Worm (Caenorhabditis elegans) whole organism, L4 larva: ENCODE results near the gene M70.5.

Experiments used
- F44E2.7 ChIP-seq: fragments of 200-800 bp; sonication (Bioruptor generic); IDR thresholded peaks from 2 replicates; pipeline ENCODE4 v2.1.2; 2022; ENCODE audit warnings: missing genetic modification characterization, missing compliant biosample characterization
- F49E8.2 ChIP-seq: sonication (generic microtip); optimal IDR thresholded peaks from 2 replicates; lab custom pipeline; 2016; ENCODE audit warnings: missing compliant biosample characterization, mild to moderate bottlenecking, missing genetic modification characterization, borderline replicate concordance
- R02D3.7 ChIP-seq: fragments of 150-350 bp; sonication (generic microtip); optimal IDR thresholded peaks from 3 replicates; lab custom pipeline; 2014; ENCODE audit warnings: missing biosample characterization, missing genetic modification characterization
- T20F7.1 ChIP-seq: fragments of 200-800 bp; sonication (Bioruptor generic); optimal IDR thresholded peaks from 2 replicates; lab custom pipeline; 2018; ENCODE audit warnings: mild to moderate bottlenecking, missing genetic modification characterization, missing compliant biosample characterization
- T26A8.4 ChIP-seq: fragments of 200-800 bp; sonication (Bioruptor generic); IDR thresholded peaks from 2 replicates; pipeline ENCODE4 v1.3.6; 2022; ENCODE audit warnings: missing genetic modification characterization, missing compliant biosample characterization
- Y48G9A.11 ChIP-seq: fragments of 200-800 bp; sonication (Bioruptor generic); IDR thresholded peaks from 2 replicates; pipeline ENCODE4 v1.3.6; 2022; ENCODE audit warnings: missing genetic modification reagents, missing genetic modification characterization, missing compliant biosample characterization
- aha-1 ChIP-seq: fragments of 150-350 bp; peaks from one replicate; lab custom pipeline; 2014; ENCODE audit warnings: missing biosample characterization, missing genetic modification characterization
- aly-2 ChIP-seq: sonication (generic microtip); optimal IDR thresholded peaks from 2 replicates; lab custom pipeline; 2018; ENCODE audit warnings: missing biosample characterization, missing genetic modification characterization
- attf-4 ChIP-seq: sonication (generic microtip); optimal IDR thresholded peaks from 3 replicates; lab custom pipeline; 2017; ENCODE audit warnings: missing biosample characterization, missing genetic modification characterization
- ceh-62 ChIP-seq: sonication (generic microtip); optimal IDR thresholded peaks from 2 replicates; lab custom pipeline; 2017; ENCODE audit warnings: missing biosample characterization, missing genetic modification characterization
- daf-16 ChIP-seq, 3 experiments: sonication (generic microtip); optimal IDR thresholded peaks; 2 replicates each; lab custom pipeline; 2016 to 2017; ENCODE audit warnings: missing genetic modification characterization in 3 of 3, missing genetic modification reagents in 3 of 3, mild to moderate bottlenecking in 2 of 3, missing compliant biosample characterization in 2 of 3, missing biosample characterization in 1 of 3, moderate library complexity in 1 of 3
- dmd-6 ChIP-seq: fragments of 200-800 bp; sonication (Bioruptor generic); IDR thresholded peaks from 2 replicates; pipeline ENCODE4 v1.3.6; 2022; ENCODE audit warnings: missing genetic modification reagents, missing genetic modification characterization, missing compliant biosample characterization
- dpl-1 ChIP-seq: fragments of 150-350 bp; optimal IDR thresholded peaks from 2 replicates; lab custom pipeline; 2014; ENCODE audit warnings: missing biosample characterization, missing genetic modification reagents, missing genetic modification characterization
- duxl-1 ChIP-seq: sonication (generic microtip); optimal IDR thresholded peaks from 2 replicates; lab custom pipeline; 2016; ENCODE audit warnings: mild to moderate bottlenecking, missing genetic modification characterization, moderate library complexity, missing compliant biosample characterization; ENCODE audit not compliant: poor library complexity
- dve-1 ChIP-seq: sonication (generic microtip); optimal IDR thresholded peaks from 2 replicates; lab custom pipeline; 2017; ENCODE audit warnings: antibody characterized with exemption, mild to moderate bottlenecking, missing genetic modification characterization, missing compliant biosample characterization; ENCODE audit not compliant: insufficient read depth
- fos-1 ChIP-seq: fragments of 150-350 bp; optimal IDR thresholded peaks from 2 replicates; lab custom pipeline; 2014; ENCODE audit warnings: missing biosample characterization, missing genetic modification characterization
- hif-1 ChIP-seq, 2 experiments: sonication (generic microtip); optimal IDR thresholded peaks; 2 replicates each; lab custom pipeline; 2016 to 2017; ENCODE audit warnings: missing compliant biosample characterization in 2 of 2, missing genetic modification characterization in 2 of 2, missing genetic modification reagents in 2 of 2, missing genotype in 2 of 2, mild to moderate bottlenecking in 1 of 2
- hlh-11 ChIP-seq: fragments of 200-800 bp; sonication (Bioruptor generic); optimal IDR thresholded peaks from 2 replicates; lab custom pipeline; 2018; ENCODE audit warnings: mild to moderate bottlenecking, missing genetic modification characterization, missing compliant biosample characterization
- hlh-30 ChIP-seq: sonication (generic microtip); optimal IDR thresholded peaks from 2 replicates; lab custom pipeline; 2017; ENCODE audit warnings: antibody characterized with exemption, mild to moderate bottlenecking, missing genetic modification characterization, missing compliant biosample characterization; ENCODE audit not compliant: insufficient read depth
- jun-1 ChIP-seq: fragments of 150-350 bp; optimal IDR thresholded peaks from 2 replicates; lab custom pipeline; 2014; ENCODE audit warnings: missing biosample characterization, missing genetic modification reagents, missing genetic modification characterization
- lin-1 ChIP-seq: fragments of 200-800 bp; sonication (Bioruptor generic); IDR thresholded peaks from 2 replicates; pipeline ENCODE4 v1.3.6; 2022; ENCODE audit warnings: missing genetic modification reagents, missing genetic modification characterization, missing compliant biosample characterization
- lin-29 ChIP-seq: fragments of 200-800 bp; sonication (Bioruptor generic); IDR thresholded peaks from 2 replicates; pipeline ENCODE4 v1.3.6; 2022; ENCODE audit warnings: missing genetic modification reagents, missing genetic modification characterization, missing compliant biosample characterization
- lin-38 ChIP-seq: fragments of 200-800 bp; sonication (Bioruptor generic); IDR thresholded peaks from 2 replicates; pipeline ENCODE4 v1.3.6; 2022; ENCODE audit warnings: missing genetic modification reagents, missing genetic modification characterization, missing compliant biosample characterization
- lin-39 ChIP-seq: fragments of 150-350 bp; optimal IDR thresholded peaks from 2 replicates; lab custom pipeline; 2014; ENCODE audit warnings: missing biosample characterization, missing genetic modification reagents, missing genetic modification characterization
- lsy-2 ChIP-seq, 2 experiments: fragments of 150-350 bp in 1 of 2; sonication (generic microtip) in 1 of 2; optimal IDR thresholded peaks; 2 replicates each; lab custom pipeline; 2014 to 2017; ENCODE audit warnings: missing biosample characterization in 2 of 2, missing genetic modification characterization in 2 of 2
- madf-5 ChIP-seq, 2 experiments: fragments of 200-800 bp; sonication (Bioruptor generic); IDR thresholded peaks; 2 replicates each; pipeline ENCODE4 v1.3.6; 2022; ENCODE audit warnings: missing compliant biosample characterization in 2 of 2, missing genetic modification characterization in 2 of 2
- mep-1 ChIP-seq: fragments of 150-350 bp; sonication (generic microtip); optimal IDR thresholded peaks from 3 replicates; lab custom pipeline; 2014; ENCODE audit warnings: missing biosample characterization, missing genetic modification characterization
- mes-2 ChIP-seq: sonication (generic microtip); optimal IDR thresholded peaks from 2 replicates; lab custom pipeline; 2016; ENCODE audit warnings: missing genotype, mild to moderate bottlenecking, missing genetic modification characterization, missing compliant biosample characterization; ENCODE audit not compliant: poor library complexity, severe bottlenecking
- mxl-2 ChIP-seq: fragments of 200-800 bp; sonication (Bioruptor generic); conservative IDR thresholded peaks from 2 replicates; pipeline ENCODE4 v1.3.6; 2022; ENCODE audit warnings: missing genetic modification reagents, missing genetic modification characterization, missing compliant biosample characterization
- mxl-3 ChIP-seq: fragments of 200-800 bp; sonication (Bioruptor generic); optimal IDR thresholded peaks from 2 replicates; lab custom pipeline; 2018; ENCODE audit warnings: mild to moderate bottlenecking, missing genetic modification characterization, missing compliant biosample characterization
- nhr-11 ChIP-seq: fragments of 150-350 bp; optimal IDR thresholded peaks from 2 replicates; lab custom pipeline; 2014; ENCODE audit warnings: missing biosample characterization, missing genetic modification characterization
- nhr-237 ChIP-seq: sonication (generic microtip); optimal IDR thresholded peaks from 2 replicates; lab custom pipeline; 2017; ENCODE audit warnings: missing biosample characterization, missing genetic modification characterization
- nhr-28 ChIP-seq: fragments of 150-350 bp; optimal IDR thresholded peaks from 2 replicates; lab custom pipeline; 2014; ENCODE audit warnings: missing biosample characterization, missing genetic modification characterization
- nhr-41 ChIP-seq: fragments of 200-800 bp; sonication (Bioruptor generic); IDR thresholded peaks from 2 replicates; pipeline ENCODE4 v1.3.6; 2022; ENCODE audit warnings: missing genetic modification reagents, missing genetic modification characterization, missing compliant biosample characterization
- nhr-42 ChIP-seq: fragments of 200-800 bp; sonication (Bioruptor generic); IDR thresholded peaks from 2 replicates; pipeline ENCODE4 v1.3.6; 2022; ENCODE audit warnings: missing genetic modification characterization, missing compliant biosample characterization
- nhr-48 ChIP-seq: sonication (generic microtip); optimal IDR thresholded peaks from 2 replicates; lab custom pipeline; 2016; ENCODE audit warnings: mild to moderate bottlenecking, missing genetic modification characterization, missing compliant biosample characterization
- nhr-6 ChIP-seq: fragments of 150-350 bp; optimal IDR thresholded peaks from 2 replicates; lab custom pipeline; 2014; ENCODE audit warnings: missing biosample characterization, missing genetic modification characterization
- nhr-76 ChIP-seq: fragments of 150-350 bp; optimal IDR thresholded peaks from 2 replicates; lab custom pipeline; 2014; ENCODE audit warnings: missing biosample characterization, missing genetic modification characterization
- php-3 ChIP-seq: fragments of 200-800 bp; sonication (Bioruptor generic); IDR thresholded peaks from 2 replicates; pipeline ENCODE4 v1.3.6; 2022; ENCODE audit warnings: missing genetic modification reagents, missing genetic modification characterization, missing compliant biosample characterization
- pqm-1 ChIP-seq: sonication (generic microtip); optimal IDR thresholded peaks from 2 replicates; lab custom pipeline; 2017; ENCODE audit warnings: missing biosample characterization, missing genetic modification characterization
- sdz-12 ChIP-seq: fragments of 200-800 bp; sonication (Bioruptor generic); optimal IDR thresholded peaks from 2 replicates; lab custom pipeline; 2018; ENCODE audit warnings: mild to moderate bottlenecking, missing genetic modification characterization, missing compliant biosample characterization
- snpc-4 ChIP-seq: fragments of 150-350 bp; optimal IDR thresholded peaks from 2 replicates; lab custom pipeline; 2014; ENCODE audit warnings: missing biosample characterization, missing genetic modification characterization
- spr-1 ChIP-seq: sonication (generic microtip); optimal IDR thresholded peaks from 2 replicates; lab custom pipeline; 2016; ENCODE audit warnings: mild to moderate bottlenecking, missing genetic modification characterization, missing compliant biosample characterization
- tra-1 ChIP-seq: fragments of 200-800 bp; sonication (Bioruptor generic); IDR thresholded peaks from 2 replicates; pipeline ENCODE4 v1.3.6; 2022; ENCODE audit warnings: missing genetic modification reagents, missing genetic modification characterization, missing compliant biosample characterization
- unc-130 ChIP-seq: sonication (generic microtip); optimal IDR thresholded peaks from 2 replicates; lab custom pipeline; 2016; ENCODE audit warnings: missing genetic modification reagents, missing genetic modification characterization, missing compliant biosample characterization
- unc-62 ChIP-seq, 3 experiments: fragments of 150-350 bp in 1 of 3; sonication (generic microtip); optimal IDR thresholded peaks in 2 of 3; peaks in 1 of 3; 1 replicate in 1 of 3; 2 replicates in 2 of 3; lab custom pipeline; 2014 to 2017; ENCODE audit warnings: missing biosample characterization in 3 of 3, missing genetic modification characterization in 3 of 3, missing genetic modification reagents in 3 of 3, missing genotype in 1 of 3
- zfp-3 ChIP-seq: fragments of 200-800 bp; sonication (Bioruptor generic); conservative IDR thresholded peaks from 2 replicates; pipeline ENCODE4 v1.3.6; 2022; ENCODE audit warnings: missing genetic modification reagents, missing genetic modification characterization, missing compliant biosample characterization
- ztf-11 ChIP-seq: fragments of 150-350 bp; optimal IDR thresholded peaks from 2 replicates; lab custom pipeline; 2014; ENCODE audit warnings: missing biosample characterization, missing genetic modification characterization
- ztf-7 ChIP-seq: fragments of 150-350 bp; optimal IDR thresholded peaks from 2 replicates; lab custom pipeline; 2014; ENCODE audit warnings: missing biosample characterization, missing genetic modification characterization

The M70.5 gene

DNA sequence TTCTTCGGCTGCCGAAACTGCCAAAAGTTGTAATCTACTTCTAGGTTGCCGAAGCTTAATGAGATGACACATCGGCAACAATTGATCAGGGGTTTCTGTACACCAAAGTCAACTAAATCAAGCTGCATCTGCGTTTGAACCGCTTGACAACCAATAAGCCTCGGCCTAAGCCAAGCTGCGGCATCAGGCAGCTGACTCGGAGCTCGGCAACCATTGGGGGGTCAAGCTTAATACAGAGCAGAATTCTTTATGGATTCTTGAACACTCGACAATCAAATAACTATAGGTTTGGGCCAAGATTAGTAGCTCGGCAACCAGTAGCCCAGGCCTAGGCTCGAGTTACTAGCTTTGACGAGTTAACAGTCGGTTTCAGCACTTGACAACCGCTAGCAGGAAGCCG is 54.5 kb downstream of the M70.5 start:
- TF ChIP-seq fos-1 (tag; lab: Kevin White, UChicago) (no peak), sdz-12 (no peak), zfp-3 (GFP tag; lab: Robert Waterston, UW) (no peak), lin-39 (tag; lab: Kevin White, UChicago) (no peak), nhr-48 (tag; lab: Kevin White, UChicago) (no peak), snpc-4 (tag; lab: Kevin White, UChicago) (no peak), R02D3.7 (tag; lab: Kevin White, UChicago) (no peak), mes-2 (no peak), ztf-7 (no peak), pqm-1 (tag; lab: Kevin White, UChicago) (no peak), aha-1 (tag; lab: Kevin White, UChicago) (no peak), lin-1 (GFP tag; lab: Robert Waterston, UW) (no peak), nhr-42 (no peak)

DNA sequence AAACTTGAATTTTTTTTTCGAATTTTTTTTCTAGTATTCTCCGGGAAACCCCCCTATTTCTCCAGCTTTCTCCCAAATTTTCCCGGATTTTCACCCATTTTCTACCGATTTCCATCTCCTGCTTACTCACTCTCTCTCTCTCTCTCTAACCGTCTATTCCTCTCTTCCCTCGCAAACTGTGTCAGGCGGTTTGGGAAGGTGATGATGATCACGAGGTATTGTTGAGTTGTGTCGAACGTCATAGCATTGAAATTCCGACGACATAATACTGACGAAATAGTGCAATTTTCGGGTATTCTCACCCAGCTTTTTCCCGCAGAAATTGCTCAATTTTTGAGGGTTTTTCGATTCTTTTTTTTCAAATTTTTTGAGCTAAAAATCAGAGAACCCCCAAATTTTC is 55.3 kb downstream of the M70.5 start:
- TF ChIP-seq dve-1, result peak; percentile 71
- peak; percentile 30 for TF ChIP-seq nhr-11
- TF ChIP-seq lin-38, result no peak
- TF ChIP-seq mep-1 (tag; lab: Kevin White, UChicago), result peak; percentile 39
- no peak for TF ChIP-seq ceh-62 (tag; lab: Kevin White, UChicago)
- TF ChIP-seq ztf-11 (tag; lab: Kevin White, UChicago), result no peak
- TF ChIP-seq hlh-30 (tag; lab: Kevin White, UChicago), result peak; percentile 95
- TF ChIP-seq spr-1, result no peak
- peak; percentile 12 for TF ChIP-seq dpl-1
- TF ChIP-seq jun-1 (tag; lab: Kevin White, UChicago), result no peak
- no peak for TF ChIP-seq R02D3.7 (tag; lab: Kevin White, UChicago)
- TF ChIP-seq attf-4, result no peak
- no peak for TF ChIP-seq tra-1 (GFP tag; lab: Robert Waterston, UW)
- 0 out of 2 replicates have a peak, but pooled peaks have one; percentile 17 for TF ChIP-seq T26A8.4 (GFP tag; lab: Robert Waterston, UW)
- peak in 1 of 2 experiments; percentile 67 for TF ChIP-seq lsy-2 (tag; optimal IDR thresholded peaks at IDR 0.05; lab: Kevin White, UChicago)
- peak; percentile 26 for TF ChIP-seq mxl-3 (GFP tag; lab: Kevin White, UChicago)
- TF ChIP-seq hif-1 (tag; optimal IDR thresholded peaks at IDR 0.05; lab: Kevin White, UChicago), result peak in 1 of 2 experiments; percentile 15
- peak; percentile 51 for TF ChIP-seq nhr-6
- TF ChIP-seq hlh-11, result peak; percentile 75
- TF ChIP-seq daf-16 (GFP tag; optimal IDR thresholded peaks at IDR 0.05; lab: Kevin White, UChicago), result no peak
- TF ChIP-seq daf-16 (tag; optimal IDR thresholded peaks at IDR 0.05; lab: Kevin White, UChicago), result peak; percentile 30
- TF ChIP-seq mes-2, result peak; percentile 11
- peak; percentile 27; the same call in 1 of the 2 replicates for TF ChIP-seq dmd-6 (GFP tag; lab: Robert Waterston, UW)
- peak; percentile 23 for TF ChIP-seq duxl-1
- no peak for TF ChIP-seq F44E2.7
- TF ChIP-seq aly-2 (tag; lab: Kevin White, UChicago), result no peak
- no peak for TF ChIP-seq mxl-2 (GFP tag; lab: Robert Waterston, UW)
- peak in 1 of 2 experiments; percentile 8 for TF ChIP-seq unc-62 (GFP tag; optimal IDR thresholded peaks at IDR 0.05 in 1 of 2; lab: Kevin White, UChicago)
- no peak for TF ChIP-seq unc-62 (tag; optimal IDR thresholded peaks at IDR 0.05; lab: Kevin White, UChicago)
- TF ChIP-seq nhr-28 (tag; lab: Kevin White, UChicago), result peak; percentile 70
- TF ChIP-seq, all 104 proteins: peak for 17

DNA sequence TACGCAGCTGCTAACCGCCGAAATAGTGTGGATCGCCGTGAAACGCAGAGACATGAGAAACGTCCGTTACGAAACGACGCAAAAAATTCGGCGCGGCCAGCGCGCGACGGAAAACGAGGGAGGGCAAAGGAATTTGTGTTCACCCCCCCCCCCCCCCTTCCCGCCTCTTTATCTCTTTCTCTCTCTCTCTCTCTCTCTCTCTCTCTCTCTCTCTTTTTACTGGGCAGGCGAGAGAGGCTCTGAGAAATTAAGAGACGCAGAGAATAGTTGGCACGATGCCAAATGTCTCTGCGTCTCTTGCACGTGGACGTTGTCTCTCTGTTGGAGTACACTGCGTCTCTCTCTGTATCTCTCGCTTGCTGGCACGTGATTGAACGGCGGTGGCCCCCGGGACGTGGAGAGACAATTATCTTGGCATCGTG is 56.1 kb downstream of the M70.5 start:
- peak; percentile 94 for TF ChIP-seq lin-29
- TF ChIP-seq nhr-41 (GFP tag; lab: Robert Waterston, UW), result peak; percentile 55; the same call in 1 of the 2 replicates
- no peak for TF ChIP-seq nhr-237 (tag; lab: Kevin White, UChicago)
- no peak for TF ChIP-seq F49E8.2 (tag; lab: Kevin White, UChicago)
- peak; percentile 98 for TF ChIP-seq mxl-3 (GFP tag; lab: Kevin White, UChicago)
- no peak for TF ChIP-seq Y48G9A.11 (GFP tag; lab: Robert Waterston, UW)
- TF ChIP-seq dmd-6 (GFP tag; lab: Robert Waterston, UW), result peak; percentile 99
- TF ChIP-seq madf-5 (GFP tag; IDR thresholded peaks at IDR 0.05; lab: Robert Waterston, UW), result 0 out of 4 replicates have a peak, but pooled peaks of 1 of the 2 experiments have one; percentile 43
- TF ChIP-seq T20F7.1 (GFP tag; lab: Kevin White, UChicago), result no peak
- no peak for TF ChIP-seq snpc-4 (tag; lab: Kevin White, UChicago)
- TF ChIP-seq lsy-2 (tag; optimal IDR thresholded peaks at IDR 0.05; lab: Kevin White, UChicago), result peak; percentile 77 to 90
- no peak for TF ChIP-seq nhr-76 (tag; lab: Kevin White, UChicago)
- peak; percentile 91 for TF ChIP-seq php-3
- TF ChIP-seq daf-16 (GFP tag; optimal IDR thresholded peaks at IDR 0.05; lab: Kevin White, UChicago), result peak; percentile 38 to 92
- peak; percentile 28 for TF ChIP-seq daf-16 (tag; optimal IDR thresholded peaks at IDR 0.05; lab: Kevin White, UChicago)
- TF ChIP-seq unc-130 (GFP tag; lab: Kevin White, UChicago), result no peak
- TF ChIP-seq zfp-3 (GFP tag; lab: Robert Waterston, UW), result peak; percentile 92
